Worm (Caenorhabditis elegans): ENCODE results near the gene cyp-14A2.

DNA sequence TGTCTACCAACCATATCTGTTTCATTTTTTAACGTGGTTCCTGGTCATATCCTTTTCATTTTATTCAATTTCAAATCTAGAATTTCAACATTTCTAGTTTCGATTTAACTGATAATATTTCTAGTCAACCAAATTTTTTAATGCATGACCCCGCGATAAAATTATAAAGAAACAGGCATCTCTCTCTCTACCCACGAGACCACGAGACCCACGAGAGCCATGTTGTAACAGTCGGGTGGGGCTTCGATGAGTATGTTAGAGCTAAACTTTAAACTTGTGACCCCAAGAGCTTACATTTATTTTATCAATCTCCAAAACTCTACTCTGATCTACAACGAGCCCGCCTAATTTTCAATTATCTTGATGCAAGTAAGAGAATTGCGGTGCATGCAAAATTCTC lies 48.8 kb upstream of the cyp-14A2 start:
- no peak for TF ChIP-seq flt-1 (GFP tag; IDR thresholded peaks at IDR 0.05)
- TF ChIP-seq med-1 (GFP tag; optimal IDR thresholded peaks at IDR 0.05; ENCODE audit: insufficient read depth): no peak
- no peak for TF ChIP-seq ztf-29 (GFP tag; IDR thresholded peaks at IDR 0.05)
- TF ChIP-seq tab-1 (GFP tag; IDR thresholded peaks at IDR 0.05): no peak
- no peak for TF ChIP-seq klf-2 (GFP tag; conservative IDR thresholded peaks at IDR 0.05)
- no peak for TF ChIP-seq T22C8.4 (GFP tag; IDR thresholded peaks at IDR 0.05)
- no peak for TF ChIP-seq ref-1 (GFP tag; conservative IDR thresholded peaks at IDR 0.05)
- TF ChIP-seq ztf-23 (GFP tag; IDR thresholded peaks at IDR 0.05): no peak

All from whole organism, midembryonic.